Fruit fly (Drosophila melanogaster) whole organism, embryonic: ENCODE data around the gene Prm.

ENCODE experiments used
- ATbp ChIP-seq: fragments of 200-800 bp; sonication (Bioruptor generic); optimal IDR thresholded peaks from 2 replicates; lab custom pipeline; 2017; ENCODE audit warnings: missing biosample characterization, mild to moderate bottlenecking, missing genetic modification characterization, missing genetic modification reagents
- Bdp1 ChIP-seq: fragments of 200-800 bp; sonication (Bioruptor generic); optimal IDR thresholded peaks from 3 replicates; lab custom pipeline; 2016; ENCODE audit warnings: missing biosample characterization, missing genetic modification characterization
- CG10959 ChIP-seq: fragments of 200-800 bp; sonication (Bioruptor generic); IDR thresholded peaks from 2 replicates; pipeline ENCODE4 v1.3.6; 2022; ENCODE audit warnings: missing biosample characterization, missing genetic modification characterization
- CG12219 ChIP-seq: fragments of 200-800 bp; sonication (Bioruptor generic); optimal IDR thresholded peaks from 3 replicates; lab custom pipeline; 2018; ENCODE audit warnings: missing biosample characterization, mild to moderate bottlenecking, missing genetic modification characterization
- CG13775 ChIP-seq: fragments of 200-800 bp; sonication (Bioruptor generic); optimal IDR thresholded peaks from 3 replicates; lab custom pipeline; 2017; ENCODE audit warnings: missing biosample characterization, mild to moderate bottlenecking, missing genetic modification characterization
- CG14710 ChIP-seq: fragments of 200-800 bp; sonication (Bioruptor generic); optimal IDR thresholded peaks from 3 replicates; lab custom pipeline; 2019; ENCODE audit warnings: missing biosample characterization, mild to moderate bottlenecking, missing genetic modification characterization, moderate library complexity
- CG15269 ChIP-seq: fragments of 200-800 bp; sonication (Bioruptor generic); optimal IDR thresholded peaks from 2 replicates; lab custom pipeline; 2018; ENCODE audit warnings: missing biosample characterization, mild to moderate bottlenecking, missing genetic modification characterization, moderate library complexity
- CG16813 ChIP-seq: fragments of 200-800 bp; sonication (Bioruptor generic); IDR thresholded peaks from 3 replicates; pipeline ENCODE4 v1.3.6; 2022; ENCODE audit warnings: missing biosample characterization, missing genetic modification characterization; ENCODE audit not compliant: partially characterized antibody
- CG17186 ChIP-seq: fragments of 200-800 bp; sonication (Bioruptor generic); optimal IDR thresholded peaks from 3 replicates; lab custom pipeline; 2017; ENCODE audit warnings: missing biosample characterization, missing genetic modification reagents, missing genetic modification characterization
- CG17328 ChIP-seq: fragments of 200-800 bp; sonication (Bioruptor generic); IDR thresholded peaks from 2 replicates; pipeline ENCODE4 v1.3.6; 2022; ENCODE audit warnings: missing biosample characterization, missing genetic modification characterization
- CG17359 ChIP-seq: fragments of 200-800 bp; sonication (Bioruptor generic); optimal IDR thresholded peaks from 3 replicates; lab custom pipeline; 2018; ENCODE audit warnings: missing biosample characterization, mild to moderate bottlenecking, missing genetic modification characterization, moderate library complexity
- CG30020 ChIP-seq: fragments of 200-800 bp; optimal IDR thresholded peaks from 2 replicates; lab custom pipeline; 2019; ENCODE audit warnings: missing biosample characterization, mild to moderate bottlenecking, missing genetic modification characterization, moderate library complexity
- CG3281 ChIP-seq: fragments of 200-800 bp; sonication (Bioruptor generic); optimal IDR thresholded peaks from 3 replicates; lab custom pipeline; 2017; ENCODE audit warnings: missing biosample characterization, mild to moderate bottlenecking, missing genetic modification characterization
- CG5953 ChIP-seq: fragments of 200-800 bp; sonication (Bioruptor generic); IDR thresholded peaks from 2 replicates; pipeline ENCODE4 v1.3.6; 2022; ENCODE audit warnings: missing biosample characterization, missing genetic modification characterization
- CG6254 ChIP-seq: fragments of 200-800 bp; sonication (Bioruptor generic); optimal IDR thresholded peaks from 3 replicates; lab custom pipeline; 2017; ENCODE audit warnings: mild to moderate bottlenecking, missing biosample characterization, missing genetic modification reagents, missing genetic modification characterization
- CG6791 ChIP-seq: fragments of 200-800 bp; sonication (Bioruptor generic); IDR thresholded peaks from 3 replicates; pipeline ENCODE4 v1.3.6; 2022; ENCODE audit warnings: missing biosample characterization, missing genetic modification characterization; ENCODE audit not compliant: partially characterized antibody
- CG7928 ChIP-seq: fragments of 200-800 bp; sonication (Bioruptor generic); optimal IDR thresholded peaks from 2 replicates; lab custom pipeline; 2017; ENCODE audit warnings: missing biosample characterization, mild to moderate bottlenecking, missing genetic modification characterization
- CG8089 ChIP-seq: fragments of 200-800 bp; sonication (Bioruptor generic); optimal IDR thresholded peaks from 3 replicates; lab custom pipeline; 2016; ENCODE audit warnings: missing biosample characterization, missing genetic modification characterization
- CG8290 ChIP-seq, 3 experiments: fragments of 200-800 bp; sonication (Bioruptor generic); optimal IDR thresholded peaks; 2 replicates each; lab custom pipeline; 2016 to 2019; ENCODE audit warnings: missing biosample characterization in 3 of 3, missing genetic modification characterization in 3 of 3, mild to moderate bottlenecking in 2 of 3, moderate library complexity in 1 of 3
- CG8359 ChIP-seq: fragments of 200-800 bp; sonication (Bioruptor generic); optimal IDR thresholded peaks from 2 replicates; lab custom pipeline; 2017; ENCODE audit warnings: missing biosample characterization, mild to moderate bottlenecking, missing genetic modification characterization, borderline replicate concordance
- Camta ChIP-seq: fragments of 200-800 bp; sonication (Bioruptor generic); optimal IDR thresholded peaks from 2 replicates; lab custom pipeline; 2016; ENCODE audit warnings: missing biosample characterization, missing genetic modification characterization
- CoRest ChIP-seq: fragments of 200-800 bp; sonication (Bioruptor generic); optimal IDR thresholded peaks from 3 replicates; lab custom pipeline; 2018; ENCODE audit warnings: missing biosample characterization, mild to moderate bottlenecking, missing genetic modification characterization, moderate library complexity
- Dip2 ChIP-seq: fragments of 200-800 bp; sonication (Bioruptor generic); IDR thresholded peaks from 2 replicates; pipeline ENCODE4 v1.3.6; 2022; ENCODE audit warnings: missing biosample characterization, missing genetic modification characterization
- Doc2 ChIP-seq: fragments of 200-800 bp; sonication (Bioruptor generic); IDR thresholded peaks from 2 replicates; pipeline ENCODE4 v1.3.6; 2022; ENCODE audit warnings: missing biosample characterization, missing genetic modification characterization
- GATAe ChIP-seq: fragments of 200-800 bp; sonication (Bioruptor generic); conservative IDR thresholded peaks from 2 replicates; pipeline ENCODE4 v1.3.6; 2022; ENCODE audit warnings: missing biosample characterization, missing genetic modification characterization
- Med ChIP-seq: fragments of 200-800 bp; sonication (Bioruptor generic); peaks from one replicate; lab custom pipeline; 2016; ENCODE audit warnings: missing biosample characterization, missing genetic modification characterization, mild to moderate bottlenecking, inconsistent platforms, moderate library complexity
- Myb ChIP-seq: fragments of 200-800 bp; sonication (Bioruptor generic); optimal IDR thresholded peaks from 2 replicates; lab custom pipeline; 2016; ENCODE audit warnings: missing biosample characterization, missing genetic modification characterization
- NK7.1 ChIP-seq: fragments of 200-800 bp; sonication (Bioruptor generic); optimal IDR thresholded peaks from 3 replicates; lab custom pipeline; 2016; ENCODE audit warnings: missing biosample characterization, missing genetic modification characterization
- Nf-YA ChIP-seq: fragments of 200-800 bp; sonication (Bioruptor generic); IDR thresholded peaks from 2 replicates; pipeline ENCODE4 v1.3.6; 2022; ENCODE audit warnings: missing biosample characterization, missing genetic modification characterization
- NfI ChIP-seq: fragments of 200-800 bp; sonication (Bioruptor generic); optimal IDR thresholded peaks from 3 replicates; lab custom pipeline; 2018; ENCODE audit warnings: missing biosample characterization, mild to moderate bottlenecking, missing genetic modification characterization, moderate library complexity
- Sin3A ChIP-seq: fragments of >200 bp; optimal IDR thresholded peaks from 2 replicates; lab custom pipeline; 2018
- Sox100B ChIP-seq: fragments of 200-800 bp; sonication (Bioruptor generic); optimal IDR thresholded peaks from 3 replicates; lab custom pipeline; 2018; ENCODE audit warnings: missing biosample characterization, mild to moderate bottlenecking, missing genetic modification characterization
- Tbp ChIP-seq: fragments of >200 bp; optimal IDR thresholded peaks from 2 replicates; lab custom pipeline; 2018; ENCODE audit warnings: missing biosample characterization, missing genetic modification characterization
- ase ChIP-seq: fragments of 200-800 bp; sonication (Bioruptor generic); IDR thresholded peaks from 3 replicates; pipeline ENCODE4 v1.3.6; 2022; ENCODE audit warnings: missing biosample characterization, missing genetic modification characterization
- az2 ChIP-seq: fragments of 200-800 bp; sonication (Bioruptor generic); optimal IDR thresholded peaks from 3 replicates; lab custom pipeline; 2016; ENCODE audit warnings: missing biosample characterization, missing genetic modification characterization
- disco-r ChIP-seq: fragments of 200-800 bp; sonication (Bioruptor generic); optimal IDR thresholded peaks from 2 replicates; lab custom pipeline; 2016; ENCODE audit warnings: missing biosample characterization, missing genetic modification characterization
- exex ChIP-seq: fragments of 200-800 bp; sonication (Bioruptor generic); optimal IDR thresholded peaks from 4 replicates; lab custom pipeline; 2018; ENCODE audit warnings: missing biosample characterization, mild to moderate bottlenecking, missing genetic modification characterization, moderate library complexity
- fd3F ChIP-seq: fragments of 200-800 bp; sonication (Bioruptor generic); optimal IDR thresholded peaks from 2 replicates; lab custom pipeline; 2018; ENCODE audit warnings: missing biosample characterization, mild to moderate bottlenecking, missing genetic modification characterization, moderate library complexity
- gce ChIP-seq: fragments of 200-800 bp; sonication (Bioruptor generic); IDR thresholded peaks from 3 replicates; pipeline ENCODE4 v1.3.6; 2022; ENCODE audit warnings: missing biosample characterization, missing genetic modification characterization
- grau ChIP-seq: fragments of 200-800 bp; optimal IDR thresholded peaks from 3 replicates; lab custom pipeline; 2019; ENCODE audit warnings: missing biosample characterization, mild to moderate bottlenecking, missing genetic modification characterization, moderate library complexity
- nom ChIP-seq: fragments of 200-800 bp; sonication (Bioruptor generic); optimal IDR thresholded peaks from 2 replicates; lab custom pipeline; 2017; ENCODE audit warnings: missing biosample characterization, missing genetic modification characterization, mild to moderate bottlenecking, moderate library complexity, missing genetic modification reagents
- otp ChIP-seq: fragments of 200-800 bp; sonication (Bioruptor generic); IDR thresholded peaks from 3 replicates; pipeline ENCODE4, ENCODE4 v1.3.6; 2022; ENCODE audit warnings: missing biosample characterization, missing genetic modification characterization
- pan ChIP-seq, 4 experiments: fragments of >200 bp in 3 of 4; fragments of 200-800 bp in 1 of 4; sonication (Bioruptor generic) in 1 of 4; optimal IDR thresholded peaks in 3 of 4; IDR thresholded peaks in 1 of 4; 2 replicates each; pipeline versions ENCODE4 v1.3.6 to Lab custom; 2017 to 2022; ENCODE audit warnings: missing biosample characterization in 2 of 4, missing genetic modification characterization in 2 of 4, mixed read lengths in 1 of 4
- pros ChIP-seq: fragments of 200-800 bp; sonication (Bioruptor generic); optimal IDR thresholded peaks from 3 replicates; lab custom pipeline; 2019; ENCODE audit warnings: missing biosample characterization, mild to moderate bottlenecking, missing genetic modification characterization, moderate library complexity
- rib ChIP-seq: fragments of 200-800 bp; sonication (Bioruptor generic); IDR thresholded peaks from 2 replicates; pipeline ENCODE4 v1.3.6; 2022; ENCODE audit warnings: missing biosample characterization, missing genetic modification characterization
- sob ChIP-seq: fragments of 200-800 bp; sonication (Bioruptor generic); IDR thresholded peaks from 2 replicates; pipeline ENCODE4 v1.3.6; 2022; ENCODE audit warnings: missing biosample characterization, missing genetic modification characterization
- stc ChIP-seq: fragments of 200-800 bp; sonication (Bioruptor generic); IDR thresholded peaks from 2 replicates; pipeline ENCODE4 v1.3.6; 2022; ENCODE audit warnings: missing biosample characterization, missing genetic modification characterization
- tup ChIP-seq: fragments of 200-800 bp; sonication (Bioruptor generic); optimal IDR thresholded peaks from 2 replicates; lab custom pipeline; 2016; ENCODE audit warnings: missing biosample characterization, mild to moderate bottlenecking, missing genetic modification characterization, moderate library complexity
- tx ChIP-seq: fragments of 200-800 bp; sonication (Bioruptor generic); optimal IDR thresholded peaks from 2 replicates; lab custom pipeline; 2016; ENCODE audit warnings: missing biosample characterization, missing genetic modification characterization
- yki ChIP-seq: fragments of >200 bp; optimal IDR thresholded peaks from 3 replicates; lab custom pipeline; 2018
- zf30C ChIP-seq: fragments of 200-800 bp; sonication (Bioruptor generic); optimal IDR thresholded peaks from 3 replicates; lab custom pipeline; 2018; ENCODE audit warnings: missing biosample characterization, mild to moderate bottlenecking, missing genetic modification characterization

Prm gene

DNA sequence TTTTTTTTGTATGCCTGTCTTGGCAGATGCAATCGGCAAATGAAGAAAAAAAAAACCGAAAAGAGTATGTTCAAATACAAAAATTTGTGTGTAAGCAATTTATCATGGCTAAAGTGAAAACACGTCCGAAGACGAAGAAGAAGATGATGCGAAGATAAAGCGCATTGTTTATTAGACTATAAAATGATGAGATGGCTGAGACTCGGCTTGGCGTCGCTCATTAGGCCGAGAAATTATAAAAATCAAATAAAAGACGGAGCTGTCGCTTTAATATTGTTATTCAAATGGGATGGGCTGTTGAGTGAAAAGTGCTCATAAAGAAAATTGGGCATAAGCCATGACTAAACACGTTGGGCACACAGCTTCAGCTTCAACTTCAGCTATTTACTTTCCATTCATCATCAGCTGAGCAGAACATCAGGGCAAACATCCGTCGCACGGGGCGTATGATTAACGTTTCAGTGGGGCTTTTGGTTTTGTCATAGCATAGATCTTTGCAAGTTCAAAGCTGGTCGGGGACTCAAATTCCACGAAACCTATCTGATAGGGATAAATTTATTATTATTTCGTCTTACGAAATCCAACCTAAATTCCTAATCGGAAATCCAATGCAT lies 25.6 kb upstream of the Prm start (continued):
- TF ChIP-seq Camta: no peak
- TF ChIP-seq tx (GFP tag; lab: Kevin White, UChicago): no peak
- no peak for TF ChIP-seq Tbp
- TF ChIP-seq rib: no peak
- TF ChIP-seq CG7928 (GFP tag; lab: Kevin White, UChicago): no peak
- TF ChIP-seq Myb: no peak
- TF ChIP-seq CoRest (tag; lab: Kevin White, UChicago): no peak
- TF ChIP-seq CG16813: no peak
- peak; percentile 51 for TF ChIP-seq ATbp (GFP tag; lab: Kevin White, UChicago)
- TF ChIP-seq Dip2 (GFP tag; lab: Robert Waterston, UW): no peak
- no peak for TF ChIP-seq CG30020 (tag; lab: Kevin White, UChicago)
- TF ChIP-seq stc (GFP tag; lab: Robert Waterston, UW): no peak
- TF ChIP-seq pan (optimal IDR thresholded peaks at IDR 0.05; lab: Kevin White, UChicago): no peak
- TF ChIP-seq pan (GFP tag; optimal IDR thresholded peaks at IDR 0.05 in 1 of 2, IDR thresholded peaks at IDR 0.05 in 1 of 2): no peak
- TF ChIP-seq exex (tag; lab: Kevin White, UChicago): no peak
- TF ChIP-seq Sin3A (lab: Kevin White, UChicago): no peak
- TF ChIP-seq pros (GFP tag; lab: Kevin White, UChicago): peak; percentile 78
- TF ChIP-seq CG8359 (GFP tag; lab: Kevin White, UChicago): no peak
- no peak for TF ChIP-seq CG8290 (GFP tag; optimal IDR thresholded peaks at IDR 0.05; lab: Kevin White, UChicago)
- peak in 1 of 2 experiments; percentile 2 for TF ChIP-seq CG8290 (tag; optimal IDR thresholded peaks at IDR 0.05; lab: Kevin White, UChicago)
- TF ChIP-seq fd3F (GFP tag; lab: Kevin White, UChicago): no peak
- TF ChIP-seq sob (GFP tag; lab: Robert Waterston, UW): no peak
- TF ChIP-seq ase (GFP tag; lab: Robert Waterston, UW): no peak
- no peak for TF ChIP-seq CG3281 (GFP tag; lab: Kevin White, UChicago)
- TF ChIP-seq CG14710: no peak
- TF ChIP-seq Med (GFP tag; lab: Kevin White, UChicago): peak; percentile 49
- TF ChIP-seq CG17359 (tag; lab: Kevin White, UChicago): peak; percentile 5
- no peak for TF ChIP-seq grau
- TF ChIP-seq tup: no peak
- TF ChIP-seq CG10959 (GFP tag; lab: Robert Waterston, UW): no peak
- TF ChIP-seq Nf-YA (GFP tag; lab: Robert Waterston, UW): no peak
- TF ChIP-seq CG17328 (GFP tag; lab: Robert Waterston, UW): no peak
- TF ChIP-seq Doc2 (GFP tag; lab: Robert Waterston, UW): no peak

- TF ChIP-seq disco-r (no peak), gce (no peak), GATAe (GFP tag; lab: Robert Waterston, UW) (0 out of 2 replicates have a peak, but pooled peaks have one; percentile 27), CG5953 (GFP tag; lab: Robert Waterston, UW) (no peak), CG13775 (GFP tag; lab: Kevin White, UChicago) (peak; percentile 50), CG17186 (GFP tag; lab: Kevin White, UChicago) (no peak), otp (GFP tag; lab: Robert Waterston, UW) (no peak), CG15269 (peak; percentile 69), Sox100B (GFP tag; lab: Kevin White, UChicago) (peak; percentile 14), NfI (GFP tag; lab: Kevin White, UChicago) (peak; percentile 38), Bdp1 (peak; percentile 2), CG8359 (GFP tag; lab: Kevin White, UChicago) (no peak), nom (GFP tag; lab: Kevin White, UChicago) (peak; percentile 2), CG12219 (GFP tag; lab: Kevin White, UChicago) (peak; percentile 35), az2 (no peak), CG8089 (no peak), NK7.1 (GFP tag; lab: Kevin White, UChicago) (no peak), CG6254 (GFP tag; lab: Kevin White, UChicago) (no peak), CG6791 (GFP tag; lab: Robert Waterston, UW) (no peak), zf30C (GFP tag; lab: Kevin White, UChicago) (no peak), yki (lab: Kevin White, UChicago) (no peak)
Observed at dm6 chr3L:8767876-8768275, 22.8 kb upstream of the Prm start.
